Worm (Caenorhabditis elegans) whole organism, L4 larva: ENCODE data around the gene tbc-19.

ENCODE experiments used
- D1046.2 ChIP-seq: fragments of 200-800 bp; sonication (Bioruptor generic); IDR thresholded peaks from 2 replicates; pipeline ENCODE4 v1.3.6; 2022; ENCODE audit warnings: missing genetic modification characterization, missing compliant biosample characterization
- F44E2.7 ChIP-seq: fragments of 200-800 bp; sonication (Bioruptor generic); IDR thresholded peaks from 2 replicates; pipeline ENCODE4 v2.1.2; 2022; ENCODE audit warnings: missing genetic modification characterization, missing compliant biosample characterization
- Y5F2A.4 ChIP-seq: fragments of 200-800 bp; sonication (Bioruptor generic); optimal IDR thresholded peaks from 2 replicates; lab custom pipeline; 2018; ENCODE audit warnings: mild to moderate bottlenecking, missing genetic modification characterization, missing compliant biosample characterization
- aha-1 ChIP-seq: fragments of 150-350 bp; peaks from one replicate; lab custom pipeline; 2014; ENCODE audit warnings: missing biosample characterization, missing genetic modification characterization
- arid-1 ChIP-seq: fragments of 200-800 bp; sonication (Bioruptor generic); conservative IDR thresholded peaks from 2 replicates; pipeline ENCODE4 v1.3.6; 2022; ENCODE audit warnings: missing genetic modification reagents, missing genetic modification characterization, missing compliant biosample characterization
- attf-4 ChIP-seq: sonication (generic microtip); optimal IDR thresholded peaks from 3 replicates; lab custom pipeline; 2017; ENCODE audit warnings: missing biosample characterization, missing genetic modification characterization
- ceh-20 ChIP-seq: fragments of 200-800 bp; sonication (Bioruptor generic); IDR thresholded peaks from 2 replicates; pipeline ENCODE4 v1.3.6; 2022; ENCODE audit warnings: missing genetic modification reagents, missing genetic modification characterization, missing compliant biosample characterization
- ceh-44 ChIP-seq: fragments of 200-800 bp; sonication (Bioruptor generic); IDR thresholded peaks from 2 replicates; pipeline ENCODE4 v1.3.6; 2022; ENCODE audit warnings: missing genetic modification reagents, missing genetic modification characterization, missing compliant biosample characterization
- ceh-62 ChIP-seq: sonication (generic microtip); optimal IDR thresholded peaks from 2 replicates; lab custom pipeline; 2017; ENCODE audit warnings: missing biosample characterization, missing genetic modification characterization
- ceh-82 ChIP-seq: sonication (generic microtip); optimal IDR thresholded peaks from 2 replicates; lab custom pipeline; 2017; ENCODE audit warnings: missing biosample characterization, missing genetic modification characterization
- cey-2 ChIP-seq: sonication (generic microtip); optimal IDR thresholded peaks from 3 replicates; lab custom pipeline; 2017; ENCODE audit warnings: missing genetic modification characterization, mild to moderate bottlenecking, missing compliant biosample characterization, antibody characterized with exemption, borderline replicate concordance; ENCODE audit not compliant: insufficient read depth
- ctbp-1 ChIP-seq: fragments of 200-800 bp; sonication (Bioruptor generic); IDR thresholded peaks from 2 replicates; pipeline ENCODE4 v1.3.6; 2022; ENCODE audit warnings: missing genetic modification reagents, missing genetic modification characterization, missing compliant biosample characterization
- daf-12 ChIP-seq: fragments of 150-350 bp; optimal IDR thresholded peaks from 2 replicates; lab custom pipeline; 2014; ENCODE audit warnings: missing biosample characterization, missing genetic modification reagents, missing genetic modification characterization
- daf-19 ChIP-seq: fragments of 200-800 bp; sonication (Bioruptor generic); conservative IDR thresholded peaks from 2 replicates; pipeline ENCODE4 v1.3.6; 2022; ENCODE audit warnings: missing genetic modification characterization, missing compliant biosample characterization
- dmd-6 ChIP-seq: fragments of 200-800 bp; sonication (Bioruptor generic); IDR thresholded peaks from 2 replicates; pipeline ENCODE4 v1.3.6; 2022; ENCODE audit warnings: missing genetic modification reagents, missing genetic modification characterization, missing compliant biosample characterization
- dve-1 ChIP-seq: sonication (generic microtip); optimal IDR thresholded peaks from 2 replicates; lab custom pipeline; 2017; ENCODE audit warnings: antibody characterized with exemption, mild to moderate bottlenecking, missing genetic modification characterization, missing compliant biosample characterization; ENCODE audit not compliant: insufficient read depth
- fkh-10 ChIP-seq: fragments of 150-350 bp; optimal IDR thresholded peaks from 2 replicates; lab custom pipeline; 2014; ENCODE audit warnings: missing biosample characterization, missing genetic modification reagents, missing genetic modification characterization
- hlh-11 ChIP-seq: fragments of 200-800 bp; sonication (Bioruptor generic); optimal IDR thresholded peaks from 2 replicates; lab custom pipeline; 2018; ENCODE audit warnings: mild to moderate bottlenecking, missing genetic modification characterization, missing compliant biosample characterization
- hlh-30 ChIP-seq: sonication (generic microtip); optimal IDR thresholded peaks from 2 replicates; lab custom pipeline; 2017; ENCODE audit warnings: antibody characterized with exemption, mild to moderate bottlenecking, missing genetic modification characterization, missing compliant biosample characterization; ENCODE audit not compliant: insufficient read depth
- lin-29 ChIP-seq: fragments of 200-800 bp; sonication (Bioruptor generic); IDR thresholded peaks from 2 replicates; pipeline ENCODE4 v1.3.6; 2022; ENCODE audit warnings: missing genetic modification reagents, missing genetic modification characterization, missing compliant biosample characterization
- madf-9 ChIP-seq: fragments of 200-800 bp; sonication (Bioruptor generic); conservative IDR thresholded peaks from 2 replicates; pipeline ENCODE4 v1.3.6; 2022; ENCODE audit warnings: missing genetic modification reagents, missing genetic modification characterization, missing compliant biosample characterization
- mdt-29 ChIP-seq: fragments of 200-800 bp; sonication (Bioruptor generic); IDR thresholded peaks from 2 replicates; pipeline ENCODE4 v1.3.6; 2022; ENCODE audit warnings: missing genetic modification reagents, missing genetic modification characterization, missing compliant biosample characterization
- mxl-3 ChIP-seq: fragments of 200-800 bp; sonication (Bioruptor generic); optimal IDR thresholded peaks from 2 replicates; lab custom pipeline; 2018; ENCODE audit warnings: mild to moderate bottlenecking, missing genetic modification characterization, missing compliant biosample characterization
- nhr-102 ChIP-seq: sonication (generic microtip); optimal IDR thresholded peaks from 2 replicates; lab custom pipeline; 2016; ENCODE audit warnings: mild to moderate bottlenecking, missing genetic modification characterization, moderate library complexity, missing compliant biosample characterization
- nhr-11 ChIP-seq: fragments of 150-350 bp; optimal IDR thresholded peaks from 2 replicates; lab custom pipeline; 2014; ENCODE audit warnings: missing biosample characterization, missing genetic modification characterization
- nhr-28 ChIP-seq: fragments of 150-350 bp; optimal IDR thresholded peaks from 2 replicates; lab custom pipeline; 2014; ENCODE audit warnings: missing biosample characterization, missing genetic modification characterization
- nhr-48 ChIP-seq: sonication (generic microtip); optimal IDR thresholded peaks from 2 replicates; lab custom pipeline; 2016; ENCODE audit warnings: mild to moderate bottlenecking, missing genetic modification characterization, missing compliant biosample characterization
- nhr-6 ChIP-seq: fragments of 150-350 bp; optimal IDR thresholded peaks from 2 replicates; lab custom pipeline; 2014; ENCODE audit warnings: missing biosample characterization, missing genetic modification characterization
- nhr-77 ChIP-seq: fragments of 150-350 bp; optimal IDR thresholded peaks from 2 replicates; lab custom pipeline; 2014; ENCODE audit warnings: missing biosample characterization, missing genetic modification characterization
- pha-4 ChIP-seq, 2 experiments: fragments of 150-350 bp in 1 of 2; fragments of 200-800 bp in 1 of 2; sonication (Bioruptor generic) in 1 of 2; IDR thresholded peaks in 1 of 2; optimal IDR thresholded peaks in 1 of 2; 2 replicates each; pipeline versions ENCODE4 v1.3.6 to Lab custom; 2014 to 2022; ENCODE audit warnings: missing genetic modification characterization in 2 of 2, missing genetic modification reagents in 2 of 2, missing biosample characterization in 1 of 2, missing compliant biosample characterization in 1 of 2
- rbr-2 ChIP-seq: sonication (generic microtip); optimal IDR thresholded peaks from 2 replicates; lab custom pipeline; 2016; ENCODE audit warnings: missing genotype, missing genetic modification characterization, missing compliant biosample characterization
- set-16 ChIP-seq: fragments of 200-800 bp; sonication (Bioruptor generic); IDR thresholded peaks from 2 replicates; pipeline ENCODE4 v1.3.6; 2022; ENCODE audit warnings: missing genetic modification reagents, missing genetic modification characterization, missing compliant biosample characterization
- skn-1 ChIP-seq: fragments of 150-350 bp; optimal IDR thresholded peaks from 2 replicates; lab custom pipeline; 2014; ENCODE audit warnings: missing biosample characterization, missing genetic modification characterization
- snpc-4 ChIP-seq: fragments of 150-350 bp; optimal IDR thresholded peaks from 2 replicates; lab custom pipeline; 2014; ENCODE audit warnings: missing biosample characterization, missing genetic modification characterization
- spr-1 ChIP-seq: sonication (generic microtip); optimal IDR thresholded peaks from 2 replicates; lab custom pipeline; 2016; ENCODE audit warnings: mild to moderate bottlenecking, missing genetic modification characterization, missing compliant biosample characterization
- unc-39 ChIP-seq: sonication (generic microtip); optimal IDR thresholded peaks from 2 replicates; lab custom pipeline; 2017; ENCODE audit warnings: missing biosample characterization, missing genetic modification characterization
- unc-62 ChIP-seq, 3 experiments: fragments of 150-350 bp in 1 of 3; sonication (generic microtip); optimal IDR thresholded peaks in 2 of 3; peaks in 1 of 3; 1 replicate in 1 of 3; 2 replicates in 2 of 3; lab custom pipeline; 2014 to 2017; ENCODE audit warnings: missing biosample characterization in 3 of 3, missing genetic modification characterization in 3 of 3, missing genetic modification reagents in 3 of 3, missing genotype in 1 of 3
- zfp-2 ChIP-seq: sonication (generic microtip); optimal IDR thresholded peaks from 2 replicates; lab custom pipeline; 2016; ENCODE audit warnings: mild to moderate bottlenecking, missing genetic modification characterization, missing compliant biosample characterization

The tbc-19 gene

ce11 chrX:14049235-14049634 lies 36.9 kb upstream of the tbc-19 start, which contains the start of gene dyc-1:
dyc-1 (plus strand) TSS chrX:14049535.
- TF ChIP-seq ceh-62 (tag; lab: Kevin White, UChicago) (no peak), hlh-30 (tag; lab: Kevin White, UChicago) (no peak), nhr-6 (tag; lab: Kevin White, UChicago) (no peak), rbr-2 (tag; lab: Kevin White, UChicago) (no peak), madf-9 (GFP tag; lab: Robert Waterston, UW) (no peak), pha-4 (GFP tag; IDR thresholded peaks at IDR 0.05; lab: Robert Waterston, UW) (no peak), pha-4 (tag; optimal IDR thresholded peaks at IDR 0.05; lab: Kevin White, UChicago) (no peak), zfp-2 (tag; lab: Kevin White, UChicago) (no peak)
- TF ChIP-seq, all 104 proteins: peak for 0

ce11 chrX:14047609-14048008 lies 35.3 kb upstream of the tbc-19 start:
- TF ChIP-seq ceh-44 (GFP tag; lab: Robert Waterston, UW) (no peak), nhr-48 (tag; lab: Kevin White, UChicago) (no peak), set-16 (no peak), fkh-10 (peak; percentile 81), arid-1 (GFP tag; lab: Robert Waterston, UW) (no peak), ctbp-1 (GFP tag; lab: Robert Waterston, UW) (peak; percentile 58; the same call in 1 of the 2 replicates), F44E2.7 (GFP tag; lab: Robert Waterston, UW) (no peak), daf-12 (tag; lab: Kevin White, UChicago) (no peak), unc-62 (GFP tag; optimal IDR thresholded peaks at IDR 0.05 in 1 of 2; lab: Kevin White, UChicago) (peak in 1 of 2 experiments; percentile 8), unc-62 (tag; optimal IDR thresholded peaks at IDR 0.05; lab: Kevin White, UChicago) (no peak), dve-1 (tag; lab: Kevin White, UChicago) (no peak)

ce11 chrX:14044362-14044761 lies 32.0 kb upstream of the tbc-19 start:
- no peak for TF ChIP-seq Y5F2A.4 (GFP tag; lab: Kevin White, UChicago)
- no peak for TF ChIP-seq lin-29 (GFP tag; lab: Robert Waterston, UW)
- peak; percentile 25 for TF ChIP-seq nhr-11 (tag; lab: Kevin White, UChicago)
- TF ChIP-seq ceh-20 = peak; percentile 68
- TF ChIP-seq unc-62 (GFP tag; optimal IDR thresholded peaks at IDR 0.05 in 1 of 2; lab: Kevin White, UChicago) = peak in 1 of 2 experiments; percentile 80
- no peak for TF ChIP-seq unc-62 (tag; optimal IDR thresholded peaks at IDR 0.05; lab: Kevin White, UChicago)
- peak; percentile 12 for TF ChIP-seq hlh-11 (tag; lab: Kevin White, UChicago)
- no peak for TF ChIP-seq ceh-82 (tag; lab: Kevin White, UChicago)
- TF ChIP-seq hlh-30 (tag; lab: Kevin White, UChicago) = peak; percentile 16
- peak; percentile 51 for TF ChIP-seq aha-1
- TF ChIP-seq set-16 = peak; percentile 46

ce11 chrX:14039293-14039692 lies 27.0 kb upstream of the tbc-19 start:
- no peak for TF ChIP-seq mxl-3 (GFP tag; lab: Kevin White, UChicago)
- no peak for TF ChIP-seq attf-4 (tag; lab: Kevin White, UChicago)
- TF ChIP-seq skn-1 (tag; lab: Kevin White, UChicago) = no peak
- no peak for TF ChIP-seq cey-2
- TF ChIP-seq daf-19 (GFP tag; lab: Robert Waterston, UW) = no peak
- TF ChIP-seq spr-1 = no peak
- no peak for TF ChIP-seq mdt-29 (GFP tag; lab: Robert Waterston, UW)
- no peak for TF ChIP-seq dmd-6 (GFP tag; lab: Robert Waterston, UW)
- TF ChIP-seq nhr-77 (tag; lab: Kevin White, UChicago) = no peak
- no peak for TF ChIP-seq nhr-28 (tag; lab: Kevin White, UChicago)
- no peak for TF ChIP-seq unc-39
- no peak for TF ChIP-seq D1046.2
- TF ChIP-seq nhr-102 (tag; lab: Kevin White, UChicago) = no peak
- no peak for TF ChIP-seq hlh-30 (tag; lab: Kevin White, UChicago)
- no peak for TF ChIP-seq snpc-4 (tag; lab: Kevin White, UChicago)
